Fruit fly (Drosophila melanogaster): ENCODE results near the gene PolE1.

PolE1 gene

dm6 chr3R:23355829-23356738 lies 8.2 kb downstream of the PolE1 start, which contains the start of the genes ATPsynCF6 and Sec13 (continued):
- no peak for TF ChIP-seq GATAe (GFP tag; conservative IDR thresholded peaks at IDR 0.05)
- TF ChIP-seq p53 (GFP tag; optimal IDR thresholded peaks at IDR 0.05): no peak
- TF ChIP-seq ERR (GFP tag; optimal IDR thresholded peaks at IDR 0.05): no peak
- TF ChIP-seq tna (GFP tag; IDR thresholded peaks at IDR 0.05; ENCODE audit: partially characterized antibody): peak; percentile 83
- peak; percentile 44 for TF ChIP-seq Fer1 (GFP tag; optimal IDR thresholded peaks at IDR 0.05)
- TF ChIP-seq CG1792 (GFP tag; optimal IDR thresholded peaks at IDR 0.05): no peak
- TF ChIP-seq pan (optimal IDR thresholded peaks at IDR 0.05): no peak
- TF ChIP-seq pan (GFP tag; optimal IDR thresholded peaks at IDR 0.05 in 1 of 2, IDR thresholded peaks at IDR 0.05 in 1 of 2): peak in 1 of 2 experiments; percentile 74
- peak; percentile 19 for TF ChIP-seq gsb-n (tag; optimal IDR thresholded peaks at IDR 0.05)
- peak; percentile 26 for TF ChIP-seq CG7556 (GFP tag; optimal IDR thresholded peaks at IDR 0.05)
- TF ChIP-seq Vsx1 (GFP tag; optimal IDR thresholded peaks at IDR 0.05): no peak
- TF ChIP-seq CG8924 (tag; optimal IDR thresholded peaks at IDR 0.05): peak; percentile 42
- no peak for TF ChIP-seq Eip74EF (GFP tag; optimal IDR thresholded peaks at IDR 0.05)
- TF ChIP-seq dan (GFP tag; IDR thresholded peaks at IDR 0.05): no peak
- TF ChIP-seq Chrac-16 (GFP tag; optimal IDR thresholded peaks at IDR 0.05): no peak
- peak; percentile 38 for TF ChIP-seq CG18619 (GFP tag; optimal IDR thresholded peaks at IDR 0.05)
- TF ChIP-seq Bteb2 (GFP tag; optimal IDR thresholded peaks at IDR 0.05): no peak
- no peak for TF ChIP-seq tll (GFP tag; optimal IDR thresholded peaks at IDR 0.05)
- TF ChIP-seq MESR4 (GFP tag; optimal IDR thresholded peaks at IDR 0.05): peak; percentile 88
- TF ChIP-seq sna (GFP tag; IDR thresholded peaks at IDR 0.05; ENCODE audit: partially characterized antibody): peak; percentile 91
- TF ChIP-seq trh (GFP tag; optimal IDR thresholded peaks at IDR 0.05): no peak
- TF ChIP-seq CG2129 (GFP tag; IDR thresholded peaks at IDR 0.05; ENCODE audit: partially characterized antibody): peak; percentile 87
- TF ChIP-seq seq (GFP tag; IDR thresholded peaks at IDR 0.05): peak; percentile 47
- peak; percentile 83 for TF ChIP-seq Doc3 (GFP tag; IDR thresholded peaks at IDR 0.05; ENCODE audit: partially characterized antibody)
- TF ChIP-seq bigmax (GFP tag; optimal IDR thresholded peaks at IDR 0.05): peak; percentile 85
- no peak for TF ChIP-seq CG6813 (GFP tag; optimal IDR thresholded peaks at IDR 0.05)
- 0 out of 2 replicates have a peak, but pooled peaks have one; percentile 40 for TF ChIP-seq sim (GFP tag; IDR thresholded peaks at IDR 0.05)
- TF ChIP-seq CG13424 (tag; optimal IDR thresholded peaks at IDR 0.05): peak; percentile 59
- TF ChIP-seq CG3163 (GFP tag; optimal IDR thresholded peaks at IDR 0.05): no peak
- TF ChIP-seq CG10462 (GFP tag; optimal IDR thresholded peaks at IDR 0.05): no peak
- TF ChIP-seq CG12391 (tag; optimal IDR thresholded peaks at IDR 0.05): peak; percentile 68
- peak; percentile 47; the same call in 1 of the 2 replicates for TF ChIP-seq chm (GFP tag; IDR thresholded peaks at IDR 0.05)
- peak; percentile 56 for TF ChIP-seq Blimp-1 (GFP tag; optimal IDR thresholded peaks at IDR 0.05)
- no peak for TF ChIP-seq btn (GFP tag; optimal IDR thresholded peaks at IDR 0.05)
- TF ChIP-seq vnd (GFP tag; IDR thresholded peaks at IDR 0.05; ENCODE audit: partially characterized antibody): peak; percentile 90
- TF ChIP-seq ara (GFP tag; IDR thresholded peaks at IDR 0.05): peak; percentile 60
- peak; percentile 62; the same call in 1 of the 2 replicates for TF ChIP-seq CG14441 (GFP tag; IDR thresholded peaks at IDR 0.05)
- TF ChIP-seq CG16779 (GFP tag; IDR thresholded peaks at IDR 0.05): 0 out of 2 replicates have a peak, but pooled peaks have one; percentile 10
- TF ChIP-seq CG10366 (GFP tag; IDR thresholded peaks at IDR 0.05): peak; percentile 44
- TF ChIP-seq CG16813 (GFP tag; IDR thresholded peaks at IDR 0.05; ENCODE audit: partially characterized antibody): peak; percentile 96
- peak; percentile 4 for TF ChIP-seq CG1602 (GFP tag; optimal IDR thresholded peaks at IDR 0.05)
- no peak for TF ChIP-seq usp (GFP tag; optimal IDR thresholded peaks at IDR 0.05)
- peak; percentile 54 for TF ChIP-seq bcd (GFP tag; optimal IDR thresholded peaks at IDR 0.05)
- peak; percentile 77 for TF ChIP-seq slbo (GFP tag; IDR thresholded peaks at IDR 0.05)
- TF ChIP-seq CG2202 (tag; optimal IDR thresholded peaks at IDR 0.05): no peak
- TF ChIP-seq CG17359 (tag; optimal IDR thresholded peaks at IDR 0.05): peak; percentile 59
- no peak for TF ChIP-seq cas (GFP tag; IDR thresholded peaks at IDR 0.05)
